Worm (Caenorhabditis elegans): ENCODE results near the gene F45E4.6.

F45E4.6 gene

DNA sequence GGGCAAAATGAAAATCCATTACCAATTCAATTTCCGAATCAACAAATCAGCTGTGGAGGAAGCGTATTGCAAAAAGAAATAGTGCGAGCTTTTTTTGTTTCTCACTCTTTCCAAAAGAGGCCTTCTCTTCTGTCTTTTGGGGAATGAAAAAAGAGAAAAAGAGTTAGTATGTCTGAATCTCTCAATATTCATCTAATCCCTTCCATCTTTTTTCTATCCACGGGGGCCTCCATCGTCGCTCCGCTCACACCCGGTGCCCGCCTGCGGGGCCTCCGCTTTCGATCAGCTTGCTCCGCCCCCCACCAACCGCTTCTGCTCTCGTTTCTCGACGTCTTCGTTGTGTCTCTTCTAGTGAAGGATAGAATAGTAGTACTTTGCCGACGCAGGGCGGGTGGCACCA, 13.1 kb downstream of the F45E4.6 start (continued):
- TF ChIP-seq pag-3 (tag; optimal IDR thresholded peaks at IDR 0.05; ENCODE audit: borderline replicate concordance, insufficient read depth) (no peak), alr-1 (tag; optimal IDR thresholded peaks at IDR 0.05; ENCODE audit: borderline replicate concordance) (no peak), xbp-1 (tag; optimal IDR thresholded peaks at IDR 0.05) (peak; percentile 26), F16B12.6 (tag; optimal IDR thresholded peaks at IDR 0.05) (no peak), aha-1 (tag; optimal IDR thresholded peaks at IDR 0.05) (no peak), ztf-11 (tag; optimal IDR thresholded peaks at IDR 0.05) (no peak), zip-4 (GFP tag; optimal IDR thresholded peaks at IDR 0.05) (no peak), lin-14 (GFP tag; optimal IDR thresholded peaks at IDR 0.05) (peak; percentile 86), irx-1 (tag; optimal IDR thresholded peaks at IDR 0.05) (no peak), egl-27 (tag; optimal IDR thresholded peaks at IDR 0.05) (no peak), rnt-1 (tag; optimal IDR thresholded peaks at IDR 0.05) (no peak), nhr-12 (tag; optimal IDR thresholded peaks at IDR 0.05) (no peak), lin-35 (GFP tag; optimal IDR thresholded peaks at IDR 0.05) (no peak), unc-86 (tag; optimal IDR thresholded peaks at IDR 0.05) (peak; percentile 49), lin-13 (GFP tag; optimal IDR thresholded peaks at IDR 0.05) (no peak), C04F5.9 (tag; optimal IDR thresholded peaks at IDR 0.05) (no peak), egl-13 (tag; optimal IDR thresholded peaks at IDR 0.05) (peak; percentile 31), lsy-2 (tag; optimal IDR thresholded peaks at IDR 0.05) (peak in 1 of 2 experiments; percentile 4), sptf-1 (tag; optimal IDR thresholded peaks at IDR 0.05) (no peak), ceh-8 (GFP tag; optimal IDR thresholded peaks at IDR 0.05) (no peak), fkh-10 (GFP tag; optimal IDR thresholded peaks at IDR 0.05) (peak; percentile 31), mep-1 (tag; optimal IDR thresholded peaks at IDR 0.05) (no peak), nhr-84 (tag; optimal IDR thresholded peaks at IDR 0.05) (no peak), skn-1 (tag; optimal IDR thresholded peaks at IDR 0.05) (no peak), zag-1 (tag; optimal IDR thresholded peaks at IDR 0.05) (peak; percentile 49), ama-1 (optimal IDR thresholded peaks at IDR 0.05) (no peak), fkh-8 (tag; optimal IDR thresholded peaks at IDR 0.05) (peak; percentile 66), sup-37 (GFP tag; optimal IDR thresholded peaks at IDR 0.05) (no peak), unc-130 (tag; optimal IDR thresholded peaks at IDR 0.05) (no peak), fkh-4 (tag; optimal IDR thresholded peaks at IDR 0.05; ENCODE audit: borderline replicate concordance) (no peak), isw-1 (GFP tag; IDR thresholded peaks at IDR 0.05) (peak; percentile 20; the same call in 1 of the 2 replicates), snu-23 (GFP tag; optimal IDR thresholded peaks at IDR 0.05) (peak; percentile 34), sox-4 (tag; optimal IDR thresholded peaks at IDR 0.05) (no peak), ceh-88 (GFP tag; IDR thresholded peaks at IDR 0.05) (no peak), unc-30 (tag; optimal IDR thresholded peaks at IDR 0.05) (no peak), ztf-4 (tag; optimal IDR thresholded peaks at IDR 0.05) (no peak), elt-2 (tag; optimal IDR thresholded peaks at IDR 0.05) (no peak), grh-1 (GFP tag; IDR thresholded peaks at IDR 0.05) (no peak)

DNA sequence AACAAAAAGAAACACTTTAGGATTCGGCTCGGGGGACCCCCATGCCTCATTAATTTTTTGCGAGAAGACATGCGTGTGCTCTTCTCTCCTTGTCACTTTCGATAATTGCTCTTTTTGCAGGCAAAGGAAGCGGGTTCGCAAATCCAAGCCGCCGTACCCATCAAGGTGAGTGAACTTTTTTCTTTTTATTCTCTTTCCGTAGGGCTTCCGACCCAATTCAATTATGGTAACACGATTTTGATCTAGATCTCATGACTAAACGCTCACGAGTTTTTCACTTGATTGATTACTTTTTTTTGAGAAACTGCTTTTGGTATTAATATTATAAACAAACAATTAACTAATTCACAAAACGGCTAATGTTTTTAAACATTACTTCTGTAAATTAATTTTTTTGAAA, 19.8 kb downstream of the F45E4.6 start:
- TF ChIP-seq swsn-7 (tag; optimal IDR thresholded peaks at IDR 0.05) (peak; percentile 3), hpl-2 (GFP tag; optimal IDR thresholded peaks at IDR 0.05) (no peak), unc-130 (tag; optimal IDR thresholded peaks at IDR 0.05) (no peak), nhr-71 (tag; optimal IDR thresholded peaks at IDR 0.05) (peak; percentile 54), pqm-1 (tag; optimal IDR thresholded peaks at IDR 0.05) (no peak), nhr-85 (tag) (no peak), hlh-4 (tag; optimal IDR thresholded peaks at IDR 0.05) (no peak), nhr-47 (tag; optimal IDR thresholded peaks at IDR 0.05) (peak; percentile 54), nhr-19 (GFP tag; conservative IDR thresholded peaks at IDR 0.05) (no peak), isw-1 (GFP tag; IDR thresholded peaks at IDR 0.05) (no peak), mep-1 (tag; optimal IDR thresholded peaks at IDR 0.05) (no peak), rnt-1 (tag; optimal IDR thresholded peaks at IDR 0.05) (no peak), lin-15B (tag; optimal IDR thresholded peaks at IDR 0.05) (no peak), nhr-11 (tag; optimal IDR thresholded peaks at IDR 0.05) (no peak), nhr-237 (tag; optimal IDR thresholded peaks at IDR 0.05) (no peak), nhr-20 (tag; optimal IDR thresholded peaks at IDR 0.05) (no peak), hlh-17 (GFP tag; optimal IDR thresholded peaks at IDR 0.05; ENCODE audit: borderline replicate concordance) (no peak), ets-5 (GFP tag; IDR thresholded peaks at IDR 0.05) (no peak), nhr-84 (tag; optimal IDR thresholded peaks at IDR 0.05) (no peak), efl-1 (optimal IDR thresholded peaks at IDR 0.05) (no peak), efl-1 (GFP tag; optimal IDR thresholded peaks at IDR 0.05 in 1 of 2) (peak in 1 of 2 experiments; percentile 3), unc-30 (tag; optimal IDR thresholded peaks at IDR 0.05) (no peak), fkh-8 (tag; optimal IDR thresholded peaks at IDR 0.05) (no peak), lin-35 (GFP tag; optimal IDR thresholded peaks at IDR 0.05) (no peak), ceh-88 (GFP tag; IDR thresholded peaks at IDR 0.05) (no peak), F16B12.6 (tag; optimal IDR thresholded peaks at IDR 0.05) (no peak)
